Fruit fly (Drosophila melanogaster) Kc167 (cell line): ENCODE data around the gene Phlpp.

Experiments
- Myc ChIP-seq: fragments of >200 bp; optimal IDR thresholded peaks from 2 replicates; lab custom pipeline; 2017; ENCODE audit warnings: missing external identifiers
- Sin3A ChIP-seq: fragments of >200 bp; optimal IDR thresholded peaks from 2 replicates; lab custom pipeline; 2018; ENCODE audit warnings: missing external identifiers
- h ChIP-seq: fragments of >200 bp; optimal IDR thresholded peaks from 3 replicates; lab custom pipeline; 2018; ENCODE audit warnings: missing external identifiers
- insv ChIP-seq: fragments of >200 bp; optimal IDR thresholded peaks from 3 replicates; lab custom pipeline; 2018; ENCODE audit warnings: missing external identifiers
- psq ChIP-seq: fragments of >200 bp; optimal IDR thresholded peaks from 2 replicates; lab custom pipeline; 2017; ENCODE audit warnings: missing external identifiers
- ttk ChIP-seq: sonication (Bioruptor generic); optimal IDR thresholded peaks from 2 replicates; lab custom pipeline; 2017; ENCODE audit warnings: missing external identifiers

DNA sequence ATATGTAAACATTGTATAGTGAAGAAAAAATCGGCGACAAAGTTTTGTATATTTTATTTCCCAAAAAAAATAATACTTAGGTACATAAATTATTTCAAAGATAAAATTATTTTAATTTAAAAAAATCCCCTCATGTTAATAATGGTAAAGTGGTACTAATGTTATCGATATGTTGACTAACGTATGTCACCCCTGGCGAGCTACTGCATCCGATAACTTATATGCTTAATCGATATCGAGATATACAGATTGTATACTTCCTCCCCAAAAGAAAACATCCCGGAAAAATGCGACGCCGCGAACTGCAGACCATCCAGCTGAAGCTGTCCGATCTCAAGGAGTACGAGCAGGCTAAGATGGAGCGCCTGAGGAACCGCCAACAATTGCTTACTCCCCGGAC is 5.8 kb downstream of the Phlpp start, which contains the start of gene CG17343:
- TF ChIP-seq h (lab: Kevin White, UChicago), result no peak
- TF ChIP-seq psq (lab: Kevin White, UChicago), result no peak
- no peak for TF ChIP-seq Myc (lab: Kevin White, UChicago)
- TF ChIP-seq insv, result no peak
- TF ChIP-seq ttk (lab: Kevin White, UChicago), result no peak
- TF ChIP-seq Sin3A (lab: Kevin White, UChicago), result no peak
